Worm (Caenorhabditis elegans) whole organism, L1 larva: Measurements from ENCODE around the gene T18D3.9.

Experiments
- C16A3.4 ChIP-seq: fragments of 150-350 bp; optimal IDR thresholded peaks from 2 replicates; lab custom pipeline; 2014; ENCODE audit warnings: missing biosample characterization, missing genetic modification characterization
- C34B4.2 ChIP-seq: sonication (generic microtip); optimal IDR thresholded peaks from 2 replicates; lab custom pipeline; 2017; ENCODE audit warnings: mild to moderate bottlenecking, missing genetic modification characterization, missing compliant biosample characterization
- Y116A8C.19 ChIP-seq: sonication (generic microtip); optimal IDR thresholded peaks from 2 replicates; lab custom pipeline; 2016; ENCODE audit warnings: missing compliant biosample characterization, missing genetic modification characterization, borderline replicate concordance
- aha-1 ChIP-seq: fragments of 150-350 bp; optimal IDR thresholded peaks from 2 replicates; lab custom pipeline; 2014; ENCODE audit warnings: missing biosample characterization, missing genetic modification characterization
- alr-1 ChIP-seq: fragments of 200-800 bp; sonication (Bioruptor generic); optimal IDR thresholded peaks from 2 replicates; lab custom pipeline; 2018; ENCODE audit warnings: borderline replicate concordance, mild to moderate bottlenecking, missing genetic modification characterization, missing compliant biosample characterization
- ama-1 ChIP-seq: fragments of 150-350 bp; optimal IDR thresholded peaks from 2 replicates; lab custom pipeline; 2014
- blmp-1 ChIP-seq: fragments of 150-350 bp; optimal IDR thresholded peaks from 2 replicates; lab custom pipeline; 2014; ENCODE audit warnings: missing biosample characterization, missing genetic modification characterization
- ceh-63 ChIP-seq: fragments of 200-800 bp; sonication (Bioruptor generic); optimal IDR thresholded peaks from 2 replicates; lab custom pipeline; 2018; ENCODE audit warnings: mild to moderate bottlenecking, missing genetic modification characterization, missing compliant biosample characterization
- ceh-8 ChIP-seq: fragments of 200-800 bp; sonication (Bioruptor generic); optimal IDR thresholded peaks from 2 replicates; lab custom pipeline; 2018; ENCODE audit warnings: mild to moderate bottlenecking, missing genetic modification characterization, moderate library complexity, missing compliant biosample characterization
- ceh-82 ChIP-seq, 3 experiments: fragments of 150-350 bp in 1 of 3; sonication (generic microtip) in 2 of 3; optimal IDR thresholded peaks; 2 replicates each; lab custom pipeline; 2014 to 2017; ENCODE audit warnings: missing biosample characterization in 3 of 3, missing genetic modification characterization in 3 of 3
- ceh-88 ChIP-seq: fragments of 200-800 bp; sonication (Bioruptor generic); IDR thresholded peaks from 2 replicates; pipeline ENCODE4 v1.3.6; 2022; ENCODE audit warnings: missing genetic modification characterization, missing compliant biosample characterization
- ceh-90 ChIP-seq: sonication (generic microtip); optimal IDR thresholded peaks from 2 replicates; lab custom pipeline; 2016; ENCODE audit warnings: missing genetic modification characterization, missing compliant biosample characterization
- ces-1 ChIP-seq: fragments of 150-350 bp; optimal IDR thresholded peaks from 2 replicates; lab custom pipeline; 2014; ENCODE audit warnings: missing biosample characterization, missing genetic modification reagents, missing genetic modification characterization
- dpl-1 ChIP-seq, 3 experiments: fragments of 150-350 bp in 2 of 3; sonication (generic microtip) in 1 of 3; optimal IDR thresholded peaks; 2 replicates each; lab custom pipeline; 2014 to 2017; ENCODE audit warnings: missing biosample characterization in 3 of 3, missing genetic modification characterization in 3 of 3, missing genetic modification reagents in 3 of 3
- efl-3 ChIP-seq: fragments of 200-800 bp; sonication (Bioruptor generic); optimal IDR thresholded peaks from 2 replicates; lab custom pipeline; 2018; ENCODE audit warnings: mild to moderate bottlenecking, missing genetic modification characterization, missing compliant biosample characterization
- egl-13 ChIP-seq: sonication (generic microtip); optimal IDR thresholded peaks from 2 replicates; lab custom pipeline; 2016; ENCODE audit warnings: missing genotype, missing genetic modification reagents, missing genetic modification characterization, missing compliant biosample characterization
- elt-3 ChIP-seq, 6 experiments: fragments of 150-350 bp in 1 of 6; sonication (generic microtip); optimal IDR thresholded peaks; 2 replicates each; lab custom pipeline; 2017 to 2018; ENCODE audit warnings: missing biosample characterization in 6 of 6, missing genetic modification characterization in 6 of 6, inconsistent platforms in 1 of 6
- fkh-8 ChIP-seq: sonication (generic microtip); optimal IDR thresholded peaks from 2 replicates; lab custom pipeline; 2016; ENCODE audit warnings: mild to moderate bottlenecking, missing genetic modification characterization, missing compliant biosample characterization
- fos-1 ChIP-seq: fragments of 150-350 bp; optimal IDR thresholded peaks from 2 replicates; lab custom pipeline; 2014; ENCODE audit warnings: missing biosample characterization, missing genetic modification characterization
- irx-1 ChIP-seq: sonication (generic microtip); optimal IDR thresholded peaks from 2 replicates; lab custom pipeline; 2016; ENCODE audit warnings: missing genetic modification characterization, missing compliant biosample characterization
- isw-1 ChIP-seq: fragments of 200-800 bp; sonication (Bioruptor generic); IDR thresholded peaks from 2 replicates; pipeline ENCODE4 v1.3.6; 2022; ENCODE audit warnings: missing genetic modification characterization, missing compliant biosample characterization
- jun-1 ChIP-seq: fragments of 150-350 bp; optimal IDR thresholded peaks from 2 replicates; lab custom pipeline; 2014; ENCODE audit warnings: missing biosample characterization, missing genetic modification reagents, missing genetic modification characterization
- lin-13 ChIP-seq: fragments of 150-350 bp; optimal IDR thresholded peaks from 2 replicates; lab custom pipeline; 2014; ENCODE audit warnings: missing biosample characterization, missing genetic modification reagents, missing genetic modification characterization
- lin-15B ChIP-seq: fragments of 150-350 bp; sonication (generic microtip); optimal IDR thresholded peaks from 3 replicates; lab custom pipeline; 2014; ENCODE audit warnings: missing biosample characterization, missing genetic modification characterization
- lin-35 ChIP-seq, 2 experiments: fragments of 150-350 bp; optimal IDR thresholded peaks; 2 replicates each; lab custom pipeline; 2014; ENCODE audit warnings: missing biosample characterization in 2 of 2, missing genetic modification characterization in 2 of 2, missing genetic modification reagents in 2 of 2
- lin-39 ChIP-seq: fragments of 150-350 bp; optimal IDR thresholded peaks from 2 replicates; lab custom pipeline; 2014; ENCODE audit warnings: missing biosample characterization, missing genetic modification reagents, missing genetic modification characterization
- lir-3 ChIP-seq: sonication (generic microtip); optimal IDR thresholded peaks from 2 replicates; lab custom pipeline; 2016; ENCODE audit warnings: mild to moderate bottlenecking, missing genetic modification characterization, moderate library complexity, missing compliant biosample characterization; ENCODE audit not compliant: poor library complexity
- mdl-1 ChIP-seq, 2 experiments: fragments of 150-350 bp; optimal IDR thresholded peaks; 2 replicates each; lab custom pipeline; 2014 to 2017; ENCODE audit warnings: missing biosample characterization in 2 of 2, missing genetic modification characterization in 2 of 2, inconsistent platforms in 1 of 2
- mef-2 ChIP-seq: fragments of 150-350 bp; optimal IDR thresholded peaks from 2 replicates; lab custom pipeline; 2014; ENCODE audit warnings: missing biosample characterization, missing genetic modification characterization
- mep-1 ChIP-seq: fragments of 150-350 bp; optimal IDR thresholded peaks from 2 replicates; lab custom pipeline; 2014; ENCODE audit warnings: missing biosample characterization, missing genetic modification characterization
- nhr-11 ChIP-seq: fragments of 150-350 bp; optimal IDR thresholded peaks from 2 replicates; lab custom pipeline; 2014; ENCODE audit warnings: missing biosample characterization, missing genetic modification characterization
- nhr-237 ChIP-seq: fragments of 150-350 bp; optimal IDR thresholded peaks from 2 replicates; lab custom pipeline; 2014; ENCODE audit warnings: missing biosample characterization, missing genetic modification characterization
- nhr-28 ChIP-seq: fragments of 150-350 bp; optimal IDR thresholded peaks from 2 replicates; lab custom pipeline; 2014; ENCODE audit warnings: missing biosample characterization, missing genetic modification characterization
- nhr-71 ChIP-seq: sonication (generic microtip); optimal IDR thresholded peaks from 2 replicates; lab custom pipeline; 2016; ENCODE audit warnings: mild to moderate bottlenecking, missing genetic modification characterization, moderate library complexity, missing compliant biosample characterization
- nhr-77 ChIP-seq: fragments of 150-350 bp; optimal IDR thresholded peaks from 2 replicates; lab custom pipeline; 2014; ENCODE audit warnings: missing biosample characterization, missing genetic modification characterization
- nhr-85 ChIP-seq: sonication (generic microtip); peaks from one replicate; lab custom pipeline; 2016; ENCODE audit warnings: missing genetic modification characterization, inconsistent platforms, missing compliant biosample characterization
- nhr-90 ChIP-seq: sonication (generic microtip); optimal IDR thresholded peaks from 2 replicates; lab custom pipeline; 2016; ENCODE audit warnings: mild to moderate bottlenecking, missing genetic modification characterization, missing compliant biosample characterization; ENCODE audit not compliant: poor library complexity
- pax-3 ChIP-seq: fragments of 200-800 bp; sonication (Bioruptor generic); optimal IDR thresholded peaks from 2 replicates; lab custom pipeline; 2018; ENCODE audit warnings: mild to moderate bottlenecking, missing genetic modification characterization, moderate library complexity, missing compliant biosample characterization
- pqm-1 ChIP-seq: sonication (generic microtip); optimal IDR thresholded peaks from 3 replicates; lab custom pipeline; 2017; ENCODE audit warnings: missing biosample characterization, missing genetic modification characterization
- rnt-1 ChIP-seq: sonication (generic microtip); optimal IDR thresholded peaks from 2 replicates; lab custom pipeline; 2016; ENCODE audit warnings: mild to moderate bottlenecking, missing genetic modification characterization, moderate library complexity, missing compliant biosample characterization
- sptf-1 ChIP-seq: fragments of 150-350 bp; optimal IDR thresholded peaks from 2 replicates; lab custom pipeline; 2014; ENCODE audit warnings: missing biosample characterization, missing genetic modification characterization
- tbx-2 ChIP-seq: sonication (generic microtip); optimal IDR thresholded peaks from 2 replicates; lab custom pipeline; 2016; ENCODE audit warnings: missing genetic modification characterization, missing compliant biosample characterization
- unc-130 ChIP-seq: fragments of 150-350 bp; optimal IDR thresholded peaks from 2 replicates; lab custom pipeline; 2017; ENCODE audit warnings: missing biosample characterization, missing genetic modification characterization, inconsistent platforms
- unc-62 ChIP-seq: fragments of 150-350 bp; optimal IDR thresholded peaks from 2 replicates; lab custom pipeline; 2014; ENCODE audit warnings: missing biosample characterization, missing genetic modification reagents, missing genetic modification characterization
- unc-98 ChIP-seq: fragments of 200-800 bp; sonication (Bioruptor generic); IDR thresholded peaks from 2 replicates; pipeline ENCODE4 v1.3.6; 2022; ENCODE audit warnings: missing genetic modification characterization, missing compliant biosample characterization
- zip-4 ChIP-seq: fragments of 200-800 bp; sonication (Bioruptor generic); optimal IDR thresholded peaks from 2 replicates; lab custom pipeline; 2018; ENCODE audit warnings: mild to moderate bottlenecking, missing genetic modification characterization, moderate library complexity, missing compliant biosample characterization
- ztf-11 ChIP-seq, 2 experiments: sonication (generic microtip); optimal IDR thresholded peaks; 2 replicates each; lab custom pipeline; 2016 to 2017; ENCODE audit warnings: missing genetic modification characterization in 2 of 2, missing biosample characterization in 1 of 2, missing compliant biosample characterization in 1 of 2

The T18D3.9 gene

DNA sequence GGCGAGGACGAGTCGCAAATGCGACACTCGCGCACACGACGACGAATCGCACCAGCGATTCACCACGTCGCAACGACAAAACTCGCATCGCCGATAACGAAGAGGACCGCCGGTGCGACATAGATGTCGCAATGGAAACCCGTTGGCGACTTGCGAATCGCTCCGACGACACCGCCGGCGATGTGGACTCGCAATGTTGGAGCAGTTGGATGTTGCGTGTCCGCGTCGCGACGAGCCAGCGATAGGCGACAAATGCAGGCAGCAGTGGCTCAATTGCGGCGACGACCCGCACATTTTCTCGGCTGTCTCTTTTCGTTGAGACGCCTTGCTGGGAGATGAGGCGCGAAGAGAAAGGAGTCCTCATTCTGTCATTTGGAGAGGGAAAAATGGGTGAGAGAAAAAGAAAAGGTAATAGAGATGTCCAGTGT, 2.1 kb downstream of the T18D3.9 start (continued):
- TF ChIP-seq pax-3 (peak; percentile 73), rnt-1 (peak; percentile 43), ceh-82 (tag; optimal IDR thresholded peaks at IDR 0.05; lab: Kevin White, UChicago) (peak in 2 of 3 experiments; percentile 25 to 34), nhr-237 (tag; lab: Kevin White, UChicago) (no peak), zip-4 (GFP tag; lab: Kevin White, UChicago) (no peak), unc-62 (GFP tag; lab: Kevin White, UChicago) (no peak), ceh-88 (0 out of 2 replicates have a peak, but pooled peaks have one; percentile 19), lin-35 (GFP tag; optimal IDR thresholded peaks at IDR 0.05; lab: Kevin White, UChicago) (peak; percentile 6 to 16), egl-13 (tag; lab: Kevin White, UChicago) (peak; percentile 54), ama-1 (no peak), ces-1 (no peak), lin-15B (tag; lab: Kevin White, UChicago) (no peak), aha-1 (tag; lab: Kevin White, UChicago) (no peak), C16A3.4 (no peak), ztf-11 (tag; optimal IDR thresholded peaks at IDR 0.05; lab: Kevin White, UChicago) (peak in 1 of 2 experiments; percentile 21), nhr-85 (tag; lab: Kevin White, UChicago) (no peak), isw-1 (peak; percentile 16; the same call in 1 of the 2 replicates)

DNA sequence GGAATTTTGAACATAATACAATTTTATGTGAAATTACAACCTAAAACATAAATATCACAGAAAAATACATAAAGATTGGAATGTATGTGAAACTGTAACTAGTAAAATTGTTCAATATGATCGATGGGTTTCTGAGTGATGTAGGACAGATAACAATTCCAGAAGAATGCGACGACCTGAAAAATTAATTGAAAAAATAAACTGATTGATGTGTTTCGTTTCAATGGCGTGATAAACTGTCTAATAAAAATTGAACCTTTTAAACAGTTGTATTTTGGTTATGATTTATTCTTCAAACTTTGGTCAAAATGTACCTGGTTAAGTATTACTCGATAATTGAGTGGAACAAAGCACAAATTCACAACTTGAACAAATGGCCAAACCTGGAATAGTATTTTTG, 3.0 kb downstream of the T18D3.9 start:
- no peak for TF ChIP-seq lin-35 (GFP tag; optimal IDR thresholded peaks at IDR 0.05; lab: Kevin White, UChicago)
- TF ChIP-seq nhr-11 (tag; lab: Kevin White, UChicago), result no peak
- TF ChIP-seq irx-1 (tag; lab: Kevin White, UChicago), result no peak

DNA sequence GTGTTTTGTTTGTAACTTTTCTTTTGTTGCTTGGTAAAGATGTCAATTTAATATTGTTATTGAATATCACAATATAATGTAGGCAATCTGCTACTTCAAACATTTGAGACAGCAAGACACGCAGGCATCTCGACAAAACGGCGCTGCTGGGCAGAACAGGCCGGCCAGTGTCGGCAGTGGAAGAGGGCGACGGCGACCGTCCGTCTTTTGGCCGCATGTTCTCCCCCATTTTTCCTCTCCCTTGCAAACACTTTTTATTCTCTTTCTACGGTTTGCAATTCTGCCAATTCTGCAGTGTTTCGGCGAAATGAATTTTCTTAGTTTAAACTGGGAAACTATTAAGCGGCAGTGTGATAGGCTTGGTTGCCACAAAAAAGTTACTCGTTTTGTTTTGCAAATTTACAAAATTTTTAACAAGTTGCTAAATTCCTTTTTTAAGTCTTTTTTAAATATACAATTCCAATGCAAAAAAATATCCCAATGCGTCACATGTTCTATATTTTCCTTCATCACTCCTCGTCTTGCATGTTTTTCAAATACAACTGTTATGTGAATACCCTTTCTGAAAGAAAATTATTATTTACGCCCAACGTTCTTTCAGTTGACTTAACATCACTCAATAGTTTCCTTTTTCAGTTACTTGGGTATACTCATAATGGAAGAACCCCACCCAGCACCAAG, 4.9 kb downstream of the T18D3.9 start, which contains the start of gene T18D3.6:
T18D3.6 (plus strand) TSS at position 631 of the 681 bp plus-strand sequence.
- TF ChIP-seq C16A3.4, result no peak
- TF ChIP-seq nhr-77 (tag; lab: Kevin White, UChicago), result no peak
- TF ChIP-seq nhr-28 (tag; lab: Kevin White, UChicago), result no peak
- TF ChIP-seq nhr-85 (tag; lab: Kevin White, UChicago), result no peak
- TF ChIP-seq Y116A8C.19 (tag; lab: Kevin White, UChicago), result no peak
- no peak for TF ChIP-seq nhr-11 (tag; lab: Kevin White, UChicago)
- peak; percentile 4 for TF ChIP-seq nhr-71 (tag; lab: Kevin White, UChicago)
- peak in 1 of 2 experiments; percentile 7 for TF ChIP-seq mdl-1 (tag; optimal IDR thresholded peaks at IDR 0.05; lab: Kevin White, UChicago)
- no peak for TF ChIP-seq lin-13 (GFP tag; lab: Kevin White, UChicago)
- TF ChIP-seq ceh-63 (GFP tag; lab: Kevin White, UChicago), result no peak
- no peak for TF ChIP-seq unc-130
- no peak for TF ChIP-seq C34B4.2 (tag; lab: Kevin White, UChicago)
- no peak for TF ChIP-seq ceh-8 (GFP tag; lab: Kevin White, UChicago)
- TF ChIP-seq egl-13 (tag; lab: Kevin White, UChicago), result no peak
- TF ChIP-seq ces-1, result no peak
- no peak for TF ChIP-seq aha-1 (tag; lab: Kevin White, UChicago)
- no peak for TF ChIP-seq elt-3 (tag; optimal IDR thresholded peaks at IDR 0.05; lab: Kevin White, UChicago)
- TF ChIP-seq dpl-1 (GFP tag; optimal IDR thresholded peaks at IDR 0.05; lab: Kevin White, UChicago), result no peak
- TF ChIP-seq mep-1 (tag; lab: Kevin White, UChicago), result no peak
- TF ChIP-seq pax-3, result no peak
- TF ChIP-seq mef-2 (tag; lab: Kevin White, UChicago), result no peak
- TF ChIP-seq jun-1 (tag; lab: Kevin White, UChicago), result no peak
- TF ChIP-seq nhr-237 (tag; lab: Kevin White, UChicago), result no peak
- no peak for TF ChIP-seq ceh-90 (tag; lab: Kevin White, UChicago)
- no peak for TF ChIP-seq unc-98 (GFP tag; lab: Robert Waterston, UW)
- no peak for TF ChIP-seq pqm-1 (tag; lab: Kevin White, UChicago)
- TF ChIP-seq fkh-8 (tag; lab: Kevin White, UChicago), result no peak
- peak; percentile 4 for TF ChIP-seq blmp-1 (tag; lab: Kevin White, UChicago)
- no peak for TF ChIP-seq lin-15B (tag; lab: Kevin White, UChicago)
- no peak for TF ChIP-seq nhr-90 (tag; lab: Kevin White, UChicago)
- TF ChIP-seq isw-1, result no peak
- no peak for TF ChIP-seq alr-1 (tag; lab: Kevin White, UChicago)
- no peak for TF ChIP-seq sptf-1 (tag; lab: Kevin White, UChicago)
- TF ChIP-seq tbx-2 (tag; lab: Kevin White, UChicago), result no peak
- no peak for TF ChIP-seq lin-39 (tag; lab: Kevin White, UChicago)
- TF ChIP-seq efl-3 (GFP tag; lab: Kevin White, UChicago), result no peak
- no peak for TF ChIP-seq fos-1
- no peak for TF ChIP-seq lir-3 (tag; lab: Kevin White, UChicago)
- TF ChIP-seq ama-1, result no peak
